Worm (Caenorhabditis elegans) whole organism, L1 larva: Measurements from ENCODE around the gene pik-1.
"Not testable (repeated sequence)": the region's sequence is repeated elsewhere in the genome, so short reads cannot be mapped to it uniquely, and the experiment has no call there.

Experiments used
- C16A3.4 ChIP-seq: fragments of 150-350 bp; optimal IDR thresholded peaks from 2 replicates; lab custom pipeline; 2014; ENCODE audit warnings: missing biosample characterization, missing genetic modification characterization
- C34B4.2 ChIP-seq: sonication (generic microtip); optimal IDR thresholded peaks from 2 replicates; lab custom pipeline; 2017; ENCODE audit warnings: mild to moderate bottlenecking, missing genetic modification characterization, missing compliant biosample characterization
- F16B12.6 ChIP-seq: fragments of 150-350 bp; optimal IDR thresholded peaks from 2 replicates; lab custom pipeline; 2014; ENCODE audit warnings: missing biosample characterization, missing genetic modification characterization
- alr-1 ChIP-seq: fragments of 200-800 bp; sonication (Bioruptor generic); optimal IDR thresholded peaks from 2 replicates; lab custom pipeline; 2018; ENCODE audit warnings: borderline replicate concordance, mild to moderate bottlenecking, missing genetic modification characterization, missing compliant biosample characterization
- ama-1 ChIP-seq: fragments of 150-350 bp; optimal IDR thresholded peaks from 2 replicates; lab custom pipeline; 2014
- ceh-82 ChIP-seq, 3 experiments: fragments of 150-350 bp in 1 of 3; sonication (generic microtip) in 2 of 3; optimal IDR thresholded peaks; 2 replicates each; lab custom pipeline; 2014 to 2017; ENCODE audit warnings: missing biosample characterization in 3 of 3, missing genetic modification characterization in 3 of 3
- dsc-1 ChIP-seq: sonication (generic microtip); optimal IDR thresholded peaks from 2 replicates; lab custom pipeline; 2016; ENCODE audit warnings: mild to moderate bottlenecking, missing genetic modification characterization, missing compliant biosample characterization
- efl-1 ChIP-seq, 4 experiments: fragments of 150-350 bp; optimal IDR thresholded peaks in 3 of 4; peaks in 1 of 4; 1 replicate in 1 of 4; 2 replicates in 3 of 4; lab custom pipeline; 2014; ENCODE audit warnings: missing biosample characterization in 2 of 4, missing genetic modification characterization in 2 of 4, missing genetic modification reagents in 2 of 4
- egl-27 ChIP-seq, 2 experiments: fragments of 150-350 bp in 1 of 2; sonication (generic microtip); optimal IDR thresholded peaks; 3 replicates each; lab custom pipeline; 2017 to 2018; ENCODE audit warnings: missing biosample characterization in 2 of 2, missing genetic modification characterization in 2 of 2, missing genetic modification reagents in 2 of 2
- grh-1 ChIP-seq: fragments of 200-800 bp; sonication (Bioruptor generic); IDR thresholded peaks from 2 replicates; pipeline ENCODE4 v1.3.6; 2022; ENCODE audit warnings: missing genetic modification reagents, missing genetic modification characterization, missing compliant biosample characterization
- hpl-2 ChIP-seq: fragments of 150-350 bp; optimal IDR thresholded peaks from 2 replicates; lab custom pipeline; 2014; ENCODE audit warnings: missing biosample characterization, missing genetic modification reagents, missing genetic modification characterization
- isw-1 ChIP-seq: fragments of 200-800 bp; sonication (Bioruptor generic); IDR thresholded peaks from 2 replicates; pipeline ENCODE4 v1.3.6; 2022; ENCODE audit warnings: missing genetic modification characterization, missing compliant biosample characterization
- lin-13 ChIP-seq: fragments of 150-350 bp; optimal IDR thresholded peaks from 2 replicates; lab custom pipeline; 2014; ENCODE audit warnings: missing biosample characterization, missing genetic modification reagents, missing genetic modification characterization
- lin-14 ChIP-seq: fragments of 200-800 bp; sonication (Bioruptor generic); optimal IDR thresholded peaks from 2 replicates; lab custom pipeline; 2018; ENCODE audit warnings: mild to moderate bottlenecking, missing genetic modification characterization, moderate library complexity, missing compliant biosample characterization
- lin-35 ChIP-seq, 2 experiments: fragments of 150-350 bp; optimal IDR thresholded peaks; 2 replicates each; lab custom pipeline; 2014; ENCODE audit warnings: missing biosample characterization in 2 of 2, missing genetic modification characterization in 2 of 2, missing genetic modification reagents in 2 of 2
- lir-3 ChIP-seq: sonication (generic microtip); optimal IDR thresholded peaks from 2 replicates; lab custom pipeline; 2016; ENCODE audit warnings: mild to moderate bottlenecking, missing genetic modification characterization, moderate library complexity, missing compliant biosample characterization; ENCODE audit not compliant: poor library complexity
- lsy-2 ChIP-seq, 2 experiments: fragments of 150-350 bp; optimal IDR thresholded peaks; 2 replicates each; lab custom pipeline; 2014; ENCODE audit warnings: missing biosample characterization in 2 of 2, missing genetic modification characterization in 2 of 2
- mdl-1 ChIP-seq, 2 experiments: fragments of 150-350 bp; optimal IDR thresholded peaks; 2 replicates each; lab custom pipeline; 2014 to 2017; ENCODE audit warnings: missing biosample characterization in 2 of 2, missing genetic modification characterization in 2 of 2, inconsistent platforms in 1 of 2
- mef-2 ChIP-seq: fragments of 150-350 bp; optimal IDR thresholded peaks from 2 replicates; lab custom pipeline; 2014; ENCODE audit warnings: missing biosample characterization, missing genetic modification characterization
- mep-1 ChIP-seq: fragments of 150-350 bp; optimal IDR thresholded peaks from 2 replicates; lab custom pipeline; 2014; ENCODE audit warnings: missing biosample characterization, missing genetic modification characterization
- nhr-19 ChIP-seq: fragments of 200-800 bp; sonication (Bioruptor generic); conservative IDR thresholded peaks from 2 replicates; pipeline ENCODE4 v1.3.6; 2022; ENCODE audit warnings: missing genetic modification characterization, missing compliant biosample characterization
- nhr-20 ChIP-seq: sonication (generic microtip); optimal IDR thresholded peaks from 2 replicates; lab custom pipeline; 2016; ENCODE audit warnings: mild to moderate bottlenecking, missing genetic modification characterization, missing compliant biosample characterization
- nhr-47 ChIP-seq: sonication (generic microtip); optimal IDR thresholded peaks from 2 replicates; lab custom pipeline; 2016; ENCODE audit warnings: mild to moderate bottlenecking, missing genetic modification characterization, moderate library complexity, missing compliant biosample characterization
- nhr-84 ChIP-seq: sonication (generic microtip); optimal IDR thresholded peaks from 2 replicates; lab custom pipeline; 2017; ENCODE audit warnings: missing biosample characterization, missing genetic modification characterization
- nhr-85 ChIP-seq: sonication (generic microtip); peaks from one replicate; lab custom pipeline; 2016; ENCODE audit warnings: missing genetic modification characterization, inconsistent platforms, missing compliant biosample characterization
- pax-3 ChIP-seq: fragments of 200-800 bp; sonication (Bioruptor generic); optimal IDR thresholded peaks from 2 replicates; lab custom pipeline; 2018; ENCODE audit warnings: mild to moderate bottlenecking, missing genetic modification characterization, moderate library complexity, missing compliant biosample characterization
- skn-1 ChIP-seq: fragments of 150-350 bp; optimal IDR thresholded peaks from 2 replicates; lab custom pipeline; 2014; ENCODE audit warnings: missing biosample characterization, missing genetic modification characterization
- snpc-4 ChIP-seq: fragments of 150-350 bp; optimal IDR thresholded peaks from 2 replicates; lab custom pipeline; 2014; ENCODE audit warnings: missing biosample characterization, missing genetic modification characterization
- sptf-1 ChIP-seq: fragments of 150-350 bp; optimal IDR thresholded peaks from 2 replicates; lab custom pipeline; 2014; ENCODE audit warnings: missing biosample characterization, missing genetic modification characterization
- sup-37 ChIP-seq: fragments of 200-800 bp; sonication (Bioruptor generic); optimal IDR thresholded peaks from 2 replicates; lab custom pipeline; 2018; ENCODE audit warnings: mild to moderate bottlenecking, missing genetic modification characterization, missing compliant biosample characterization
- swsn-7 ChIP-seq: sonication (generic microtip); optimal IDR thresholded peaks from 2 replicates; lab custom pipeline; 2016; ENCODE audit warnings: missing genetic modification characterization, missing compliant biosample characterization
- tbx-2 ChIP-seq: sonication (generic microtip); optimal IDR thresholded peaks from 2 replicates; lab custom pipeline; 2016; ENCODE audit warnings: missing genetic modification characterization, missing compliant biosample characterization
- unc-86 ChIP-seq: sonication (generic microtip); optimal IDR thresholded peaks from 2 replicates; lab custom pipeline; 2016; ENCODE audit warnings: missing genetic modification characterization, missing compliant biosample characterization

The pik-1 gene

DNA sequence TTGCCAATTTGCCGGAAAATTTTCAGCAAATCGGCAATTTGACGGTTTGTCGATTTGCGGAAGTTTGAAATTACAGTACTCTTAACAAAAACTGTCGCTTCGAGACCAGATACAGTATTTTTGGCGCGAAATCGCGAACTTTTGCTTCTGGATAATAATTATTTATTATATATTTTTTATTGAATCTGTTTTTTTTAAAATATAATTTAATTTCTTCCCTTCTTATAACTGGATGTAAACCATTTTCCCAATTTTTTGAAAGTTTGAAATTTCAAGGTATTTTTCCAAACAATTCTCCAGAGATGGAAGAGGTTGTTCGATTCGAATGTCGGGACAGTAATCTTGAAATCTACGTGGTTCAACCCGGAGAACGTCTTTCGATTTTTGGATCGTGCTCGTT, 6.4 kb downstream of the pik-1 start, which contains the start of gene nol-9:
Gene nol-9, plus strand, starts transcription at position 301 of the 400 bp plus-strand sequence.
- no peak for TF ChIP-seq efl-1 (optimal IDR thresholded peaks at IDR 0.05; lab: Kevin White, UChicago)
- no peak for TF ChIP-seq efl-1 (GFP tag; optimal IDR thresholded peaks at IDR 0.05 in 1 of 2; lab: Kevin White, UChicago)
- TF ChIP-seq ceh-82 (tag; optimal IDR thresholded peaks at IDR 0.05; lab: Kevin White, UChicago): no peak
- TF ChIP-seq lin-35 (GFP tag; optimal IDR thresholded peaks at IDR 0.05; lab: Kevin White, UChicago): no peak
- TF ChIP-seq unc-86 (tag; lab: Kevin White, UChicago): no peak
- TF ChIP-seq lsy-2 (tag; optimal IDR thresholded peaks at IDR 0.05; lab: Kevin White, UChicago): no peak
- no peak for TF ChIP-seq hpl-2 (GFP tag; lab: Kevin White, UChicago)
- TF ChIP-seq lir-3 (tag; lab: Kevin White, UChicago): no peak
- no peak for TF ChIP-seq lin-14 (GFP tag; lab: Kevin White, UChicago)

DNA sequence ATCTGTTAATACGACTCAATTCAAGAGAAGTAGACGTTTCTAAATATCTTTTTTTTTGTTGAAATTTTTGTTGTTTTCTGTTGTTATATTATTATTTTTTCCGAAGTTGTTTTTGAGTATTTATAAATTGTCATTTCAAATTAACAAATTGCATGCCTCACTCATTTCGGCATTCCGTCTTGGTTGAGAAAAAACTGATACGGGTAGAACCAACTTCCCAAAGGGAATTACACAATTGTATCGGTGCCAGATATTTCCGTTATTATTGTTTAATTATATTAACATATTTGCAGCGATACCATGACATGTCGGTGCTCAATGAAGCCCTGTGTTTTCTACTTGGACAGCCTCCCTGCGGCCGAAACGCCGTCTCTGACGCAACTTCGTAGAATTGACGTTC, 13.4 kb downstream of the pik-1 start, which contains the start of gene K09B11.4:
Gene K09B11.4, plus strand, starts transcription at position 301 of the 400 bp plus-strand sequence.
- no peak for TF ChIP-seq C16A3.4 (tag; lab: Kevin White, UChicago)
- TF ChIP-seq lir-3 (tag; lab: Kevin White, UChicago): no peak
- TF ChIP-seq mef-2 (tag; lab: Kevin White, UChicago): no peak
- no peak for TF ChIP-seq mdl-1 (tag; optimal IDR thresholded peaks at IDR 0.05; lab: Kevin White, UChicago)
- no peak for TF ChIP-seq pax-3 (tag; lab: Kevin White, UChicago)
- no peak for TF ChIP-seq sup-37 (GFP tag; lab: Kevin White, UChicago)
- no peak for TF ChIP-seq efl-1 (optimal IDR thresholded peaks at IDR 0.05; lab: Kevin White, UChicago)
- no peak for TF ChIP-seq efl-1 (GFP tag; optimal IDR thresholded peaks at IDR 0.05 in 1 of 2; lab: Kevin White, UChicago)
- TF ChIP-seq mep-1 (tag; lab: Kevin White, UChicago): no peak
- no peak for TF ChIP-seq nhr-84 (tag; lab: Kevin White, UChicago)
- no peak for TF ChIP-seq sptf-1 (tag; lab: Kevin White, UChicago)
- no peak for TF ChIP-seq lin-14 (GFP tag; lab: Kevin White, UChicago)
- TF ChIP-seq ceh-82 (tag; optimal IDR thresholded peaks at IDR 0.05; lab: Kevin White, UChicago): no peak
- no peak for TF ChIP-seq snpc-4
- TF ChIP-seq alr-1 (tag; lab: Kevin White, UChicago): no peak
- no peak for TF ChIP-seq F16B12.6 (tag; lab: Kevin White, UChicago)
- TF ChIP-seq egl-27 (tag; optimal IDR thresholded peaks at IDR 0.05; lab: Kevin White, UChicago): no peak
- no peak for TF ChIP-seq nhr-20

DNA sequence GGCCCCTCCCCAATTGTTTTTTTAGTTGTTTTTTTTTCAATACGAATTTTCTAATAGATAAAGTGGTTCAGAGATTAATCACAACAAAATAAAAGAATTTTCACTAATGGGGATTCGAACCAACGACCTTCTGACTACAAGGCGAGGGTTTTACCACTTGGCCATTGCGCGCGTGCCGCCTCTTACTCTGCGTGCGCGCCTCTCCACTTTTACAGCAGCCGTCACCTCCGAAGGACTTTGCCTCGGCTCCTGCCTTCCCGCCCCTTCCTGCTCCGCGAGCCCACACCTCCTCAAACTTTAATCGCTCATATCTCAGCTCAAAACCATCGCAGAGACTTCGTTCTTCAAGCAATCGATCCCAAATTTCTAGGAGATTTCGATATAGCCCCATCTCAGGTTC, 14.3 kb downstream of the pik-1 start:
- TF ChIP-seq tbx-2 (tag; lab: Kevin White, UChicago) (peak; percentile 11), snpc-4 (peak; percentile 50), nhr-47 (peak; percentile 57), dsc-1 (tag; lab: Kevin White, UChicago) (peak; percentile 23), grh-1 (GFP tag; lab: Robert Waterston, UW) (0 out of 2 replicates have a peak, but pooled peaks have one; percentile 26), swsn-7 (peak; percentile 20), nhr-19 (GFP tag; lab: Robert Waterston, UW) (peak; percentile 66), lin-13 (GFP tag; lab: Kevin White, UChicago) (peak; percentile 28), efl-1 (optimal IDR thresholded peaks at IDR 0.05; lab: Kevin White, UChicago) (peak in 1 of 2 experiments; percentile 0), efl-1 (GFP tag; optimal IDR thresholded peaks at IDR 0.05 in 1 of 2; lab: Kevin White, UChicago) (peak in 1 of 2 experiments; percentile 65), isw-1 (GFP tag; lab: Robert Waterston, UW) (peak; percentile 42; the same call in 1 of the 2 replicates)

DNA sequence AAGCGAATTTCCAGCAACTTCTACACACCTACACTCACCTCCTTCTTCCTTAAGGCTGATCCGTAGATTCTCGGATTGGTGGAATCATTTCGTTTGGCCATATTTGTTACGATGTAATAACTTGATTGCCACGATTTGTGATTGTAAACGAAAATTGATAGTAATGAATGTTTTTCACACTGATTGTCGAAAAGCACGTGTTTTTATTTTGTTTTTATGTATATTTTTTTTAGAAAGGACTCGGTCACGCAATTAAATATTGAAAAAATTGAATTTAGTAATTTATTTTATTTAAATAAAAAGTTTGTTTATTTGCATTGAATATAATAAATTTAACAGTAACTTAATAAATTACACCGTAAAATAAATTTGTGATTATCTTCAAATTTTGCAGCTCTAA, 18.1 kb downstream of the pik-1 start, which contains the start of gene K09B11.5:
Gene K09B11.5, minus strand, starts transcription at position 101 of the 400 bp plus-strand sequence.
- not testable (repeated sequence) for TF ChIP-seq ama-1 (lab: Kevin White, UChicago); C34B4.2 (tag; lab: Kevin White, UChicago); skn-1 (tag; lab: Kevin White, UChicago)

DNA sequence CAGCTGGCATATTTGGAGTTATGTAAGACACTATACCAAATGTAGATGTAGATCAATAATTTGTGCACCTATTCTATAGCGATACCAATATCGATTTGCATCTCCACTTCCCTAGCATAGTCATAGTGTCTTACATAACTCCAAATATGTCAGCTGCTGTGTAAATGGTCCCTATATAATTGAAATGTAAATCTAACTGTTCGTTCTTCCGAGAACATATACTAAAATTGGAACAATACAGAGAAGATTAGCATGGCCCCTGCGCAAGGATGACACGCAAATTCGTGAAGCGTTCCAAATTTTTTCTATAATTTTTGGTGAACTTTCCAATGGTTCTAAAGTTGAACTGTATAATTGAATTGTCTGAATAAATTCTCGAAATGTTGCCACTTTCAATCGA, 27.7 kb downstream of the pik-1 start:
- TF ChIP-seq nhr-85 (tag; lab: Kevin White, UChicago): peak; percentile 30
